Fruit fly (Drosophila melanogaster) Kc167 (cell line): Measurements from ENCODE around the gene Wnt10.

Source experiments
- Myc ChIP-seq: fragments of >200 bp; optimal IDR thresholded peaks from 2 replicates; lab custom pipeline; 2017; ENCODE audit warnings: missing external identifiers
- Sin3A ChIP-seq: fragments of >200 bp; optimal IDR thresholded peaks from 2 replicates; lab custom pipeline; 2018; ENCODE audit warnings: missing external identifiers
- h ChIP-seq: fragments of >200 bp; optimal IDR thresholded peaks from 3 replicates; lab custom pipeline; 2018; ENCODE audit warnings: missing external identifiers
- insv ChIP-seq: fragments of >200 bp; optimal IDR thresholded peaks from 3 replicates; lab custom pipeline; 2018; ENCODE audit warnings: missing external identifiers
- psq ChIP-seq: fragments of >200 bp; optimal IDR thresholded peaks from 2 replicates; lab custom pipeline; 2017; ENCODE audit warnings: missing external identifiers
- ttk ChIP-seq: sonication (Bioruptor generic); optimal IDR thresholded peaks from 2 replicates; lab custom pipeline; 2017; ENCODE audit warnings: missing external identifiers

Gene Wnt10

dm6 chr2L:7340139-7340538, 23.0 kb upstream of the Wnt10 start:
- TF ChIP-seq h (lab: Kevin White, UChicago) (no peak), psq (lab: Kevin White, UChicago) (no peak), Myc (lab: Kevin White, UChicago) (no peak), insv (lab: Kevin White, UChicago) (no peak), Sin3A (lab: Kevin White, UChicago) (no peak), ttk (lab: Kevin White, UChicago) (no peak)

dm6 chr2L:7352775-7353187, 10.4 kb upstream of the Wnt10 start:
- no peak for TF ChIP-seq insv (lab: Kevin White, UChicago)

- TF ChIP-seq ttk (lab: Kevin White, UChicago) (no peak), h (lab: Kevin White, UChicago) (no peak), Myc (lab: Kevin White, UChicago) (no peak), psq (lab: Kevin White, UChicago) (no peak), Sin3A (lab: Kevin White, UChicago) (no peak), insv (lab: Kevin White, UChicago) (no peak)
Observed at dm6 chr2L:7358008-7358582, 5.1 kb upstream of the Wnt10 start.

dm6 chr2L:7358788-7359187, 4.4 kb upstream of the Wnt10 start:
- no peak for TF ChIP-seq h (lab: Kevin White, UChicago)
- TF ChIP-seq insv (lab: Kevin White, UChicago): no peak
- TF ChIP-seq Myc (lab: Kevin White, UChicago): no peak
- TF ChIP-seq ttk (lab: Kevin White, UChicago): no peak
- no peak for TF ChIP-seq Sin3A (lab: Kevin White, UChicago)
- no peak for TF ChIP-seq psq (lab: Kevin White, UChicago)

- TF ChIP-seq Myc (lab: Kevin White, UChicago) (no peak), h (lab: Kevin White, UChicago) (no peak), insv (lab: Kevin White, UChicago) (no peak), Sin3A (lab: Kevin White, UChicago) (no peak), ttk (lab: Kevin White, UChicago) (no peak)
Observed at dm6 chr2L:7376157-7376556, 13.0 kb downstream of the Wnt10 start.

dm6 chr2L:7377402-7377801, 14.2 kb downstream of the Wnt10 start, which contains the start of gene ninaC:
Gene ninaC (plus strand): TSS chr2L:7377702.
- TF ChIP-seq h (lab: Kevin White, UChicago) (no peak), ttk (lab: Kevin White, UChicago) (no peak), psq (lab: Kevin White, UChicago) (no peak), Myc (lab: Kevin White, UChicago) (no peak), insv (lab: Kevin White, UChicago) (no peak)

dm6 chr2L:7386555-7387420, 23.6 kb downstream of the Wnt10 start:
- no peak for TF ChIP-seq insv (lab: Kevin White, UChicago)
- no peak for TF ChIP-seq Myc (lab: Kevin White, UChicago)
- no peak for TF ChIP-seq psq (lab: Kevin White, UChicago)
- TF ChIP-seq Sin3A (lab: Kevin White, UChicago): no peak
- TF ChIP-seq h (lab: Kevin White, UChicago): no peak
- TF ChIP-seq ttk (lab: Kevin White, UChicago): no peak

- TF ChIP-seq psq (lab: Kevin White, UChicago) (no peak), Myc (lab: Kevin White, UChicago) (no peak), insv (lab: Kevin White, UChicago) (no peak), h (lab: Kevin White, UChicago) (no peak), ttk (lab: Kevin White, UChicago) (no peak), Sin3A (lab: Kevin White, UChicago) (no peak)
Observed at dm6 chr2L:7387813-7388558, 24.8 kb downstream of the Wnt10 start, which contains the start of the genes CG5149 and gudu. Gene CG5149 (minus strand): TSS chr2L:7388253. Gene gudu (plus strand): TSS chr2L:7388508.

- TF ChIP-seq psq (lab: Kevin White, UChicago) (no peak), Sin3A (lab: Kevin White, UChicago) (no peak), Myc (lab: Kevin White, UChicago) (no peak), ttk (lab: Kevin White, UChicago) (no peak), insv (lab: Kevin White, UChicago) (no peak), h (lab: Kevin White, UChicago) (no peak)
Observed at dm6 chr2L:7395813-7396212, 32.6 kb downstream of the Wnt10 start.

dm6 chr2L:7396962-7397361, 33.8 kb downstream of the Wnt10 start:
- TF ChIP-seq h (lab: Kevin White, UChicago) (no peak), Sin3A (lab: Kevin White, UChicago) (no peak), insv (lab: Kevin White, UChicago) (no peak), ttk (lab: Kevin White, UChicago) (no peak), Myc (lab: Kevin White, UChicago) (no peak), psq (lab: Kevin White, UChicago) (no peak)

dm6 chr2L:7397746-7398145, 34.6 kb downstream of the Wnt10 start:
- TF ChIP-seq h (lab: Kevin White, UChicago): no peak
- TF ChIP-seq ttk (lab: Kevin White, UChicago): no peak
- no peak for TF ChIP-seq Myc (lab: Kevin White, UChicago)
- no peak for TF ChIP-seq Sin3A (lab: Kevin White, UChicago)
- no peak for TF ChIP-seq psq (lab: Kevin White, UChicago)
- TF ChIP-seq insv (lab: Kevin White, UChicago): no peak
